Fruit fly (Drosophila melanogaster): Measurements from ENCODE around the gene CG1486.

The CG1486 gene

DNA sequence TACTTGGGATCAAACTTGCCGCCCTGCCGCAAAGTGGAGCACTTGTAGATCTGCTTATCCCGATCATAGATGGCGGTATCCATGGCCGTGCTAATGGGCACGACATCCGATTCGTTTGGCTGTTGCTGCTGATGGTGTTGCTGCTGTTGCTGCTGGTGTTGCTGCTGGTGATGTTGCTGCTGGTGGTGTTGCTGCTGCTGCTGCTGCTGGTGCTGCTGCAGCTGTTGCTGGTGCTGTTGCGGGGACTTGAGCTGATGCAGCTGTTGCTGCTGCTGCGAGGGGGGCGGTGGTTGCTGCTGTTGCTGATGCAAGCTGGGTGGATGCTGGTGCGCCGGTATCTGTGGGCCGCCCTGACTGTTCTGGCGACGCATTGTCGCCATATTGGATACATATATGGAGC lies 9.3 kb downstream of the CG1486 start:
- no peak for TF ChIP-seq CTCF (optimal IDR thresholded peaks at IDR 0.05)
- TF ChIP-seq CG8478 (optimal IDR thresholded peaks at IDR 0.05) = no peak

DNA sequence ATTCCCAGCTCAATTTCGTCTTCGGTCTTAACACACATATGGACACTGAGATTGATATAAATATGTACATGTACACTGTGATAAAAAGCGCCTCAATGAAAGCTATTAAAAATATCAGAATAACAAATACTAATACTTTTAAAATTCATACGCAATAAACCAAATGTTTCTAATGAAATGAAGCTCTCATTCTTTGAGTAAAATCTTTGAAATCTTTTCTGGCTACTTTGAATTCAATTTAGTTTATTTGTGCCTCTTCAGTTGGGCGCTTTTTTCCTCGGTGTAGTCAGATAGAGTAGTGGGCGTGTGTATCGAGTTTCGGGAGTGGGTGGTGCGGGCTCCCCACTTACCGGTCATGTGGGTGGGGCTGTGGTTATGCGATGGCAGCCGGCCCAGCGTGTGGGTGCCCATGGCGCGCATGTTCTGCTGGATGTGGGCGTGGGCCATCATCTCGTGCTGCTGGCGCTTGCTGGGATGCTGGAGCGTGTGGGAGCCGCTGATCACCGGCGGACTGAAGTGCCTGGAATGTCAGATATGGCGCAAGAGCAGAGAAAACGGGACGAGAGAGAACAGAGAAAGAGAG lies 10.8 kb downstream of the CG1486 start:
- TF ChIP-seq CG8478 (optimal IDR thresholded peaks at IDR 0.05) = no peak
- no peak for TF ChIP-seq CTCF (optimal IDR thresholded peaks at IDR 0.05)

DNA sequence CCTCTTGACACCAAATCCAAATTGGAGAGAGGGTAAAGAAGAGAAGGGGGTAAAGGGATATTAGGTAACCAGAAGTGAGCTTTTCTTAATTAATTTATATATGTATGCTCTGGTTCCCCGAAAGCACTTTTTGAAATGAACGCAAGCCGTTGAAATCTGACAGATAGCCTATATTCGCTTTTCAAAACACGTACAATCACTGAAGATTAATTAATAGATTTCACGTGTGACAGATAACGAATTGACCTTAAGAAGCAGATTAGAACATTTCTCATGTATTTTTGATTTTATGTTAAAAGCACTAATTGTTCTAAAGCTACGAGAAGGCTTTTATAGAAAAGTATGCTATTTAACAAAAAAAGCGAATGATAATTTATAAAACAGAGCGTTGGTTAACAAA lies 13.2 kb downstream of the CG1486 start:
- TF ChIP-seq CTCF (optimal IDR thresholded peaks at IDR 0.05) (no peak), CG8478 (optimal IDR thresholded peaks at IDR 0.05) (no peak)

DNA sequence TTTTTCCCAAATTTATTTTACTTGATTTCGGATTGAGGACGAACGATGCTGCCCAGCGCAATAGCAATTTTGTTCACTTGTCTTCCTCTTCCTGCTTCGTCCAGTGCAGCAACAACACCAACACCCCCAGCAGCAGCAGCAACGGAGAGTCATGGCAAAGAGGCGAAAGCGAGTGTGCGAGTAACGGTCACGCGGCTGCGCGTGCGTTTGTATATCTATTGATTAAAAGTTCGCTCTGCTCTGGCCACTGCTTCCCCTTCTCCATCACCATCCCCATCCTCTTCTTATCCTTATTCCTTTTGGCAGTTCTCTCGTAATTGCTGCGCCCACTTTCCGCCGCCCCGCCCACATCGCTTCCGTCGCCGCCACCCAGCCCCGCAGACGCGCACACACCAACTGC lies 14.3 kb downstream of the CG1486 start:
- TF ChIP-seq CG8478 (optimal IDR thresholded peaks at IDR 0.05) (no peak), CTCF (optimal IDR thresholded peaks at IDR 0.05) (no peak)

DNA sequence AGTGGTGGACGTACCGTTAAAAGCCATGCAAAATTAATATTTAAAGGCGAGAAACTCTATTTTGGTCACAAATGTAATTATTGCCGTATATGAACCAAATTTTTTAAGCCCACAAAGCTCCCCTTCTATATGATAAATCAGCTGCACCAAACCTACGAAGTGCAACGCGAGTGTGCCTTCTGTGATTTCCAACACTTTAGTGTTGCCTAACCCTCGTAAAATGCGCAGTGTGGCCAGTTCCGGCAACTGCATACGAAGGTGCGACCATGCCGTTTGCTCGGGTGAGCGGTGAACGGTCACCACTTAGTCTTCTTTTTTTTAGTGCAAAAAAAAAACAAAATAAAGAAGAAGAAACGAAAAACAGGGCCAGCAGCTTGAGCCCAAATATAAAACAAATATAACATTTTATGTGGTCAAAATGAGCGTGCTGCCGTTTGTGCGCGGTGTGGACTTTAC lies 15.7 kb downstream of the CG1486 start, which contains the start of the genes tty and fliI:
Gene tty, minus strand, starts transcription at position 201 of the 456 bp plus-strand sequence.
Gene fliI, plus strand, starts transcription at position 266 of the 456 bp plus-strand sequence.
- TF ChIP-seq CTCF (optimal IDR thresholded peaks at IDR 0.05) (peak in 1 of 2 experiments; percentile 25), CG8478 (optimal IDR thresholded peaks at IDR 0.05) (no peak)

DNA sequence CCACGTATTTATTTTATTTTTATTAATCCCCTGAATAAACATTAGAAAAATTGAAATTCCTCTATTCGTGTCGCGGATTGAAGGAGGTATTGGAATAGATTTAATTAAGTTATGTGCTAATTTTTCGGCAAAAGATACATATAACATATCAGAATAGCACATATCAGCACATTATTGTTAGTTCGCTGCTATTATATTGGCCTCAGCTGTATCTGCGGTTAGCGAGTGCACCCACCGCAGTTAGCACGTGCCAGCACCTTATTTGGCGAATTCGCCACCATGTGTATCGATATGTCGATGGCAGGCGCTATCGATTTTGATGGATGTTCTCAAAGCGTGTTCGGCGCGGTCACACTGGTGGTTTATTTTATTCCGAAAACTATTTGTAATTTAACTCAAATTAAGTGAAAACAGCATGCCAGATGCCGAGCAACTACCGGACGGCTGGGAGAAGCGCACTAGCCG lies 21.2 kb downstream of the CG1486 start, which contains the start of gene dod:
Gene dod, plus strand, starts transcription at position 323 of the 465 bp plus-strand sequence.
- TF ChIP-seq CTCF (optimal IDR thresholded peaks at IDR 0.05) (peak; percentile 46 to 61), CG8478 (optimal IDR thresholded peaks at IDR 0.05) (no peak)

DNA sequence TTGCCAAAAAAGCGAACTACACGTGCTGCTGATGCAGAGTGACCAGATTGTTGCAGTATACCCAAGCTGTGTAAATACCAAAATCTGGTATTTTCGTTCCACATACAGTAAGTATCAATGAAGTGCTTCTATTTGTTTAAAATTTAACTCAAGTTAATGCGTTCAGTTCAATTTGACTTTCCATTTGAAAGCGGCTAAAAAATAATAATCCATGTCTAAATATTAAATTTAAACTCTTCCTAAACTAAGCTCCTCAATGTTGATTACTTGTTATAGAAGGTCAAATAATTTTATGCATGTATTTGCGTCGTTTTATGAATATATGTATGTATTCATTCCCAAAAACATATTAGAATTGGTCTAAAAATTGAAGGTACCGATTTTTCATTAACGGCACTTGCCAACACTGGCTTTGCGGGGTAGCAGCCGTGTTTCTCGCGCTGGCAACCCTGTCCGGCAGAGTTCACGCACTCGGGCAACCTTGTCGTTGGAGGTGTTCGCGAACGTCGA lies 26.0 kb downstream of the CG1486 start, which contains the start of the genes peng and sol:
Gene peng, minus strand, starts transcription at position 44 of the 510 bp plus-strand sequence.
Gene sol, plus strand, starts transcription at position 481 of the 510 bp plus-strand sequence.
- TF ChIP-seq CG8478 (optimal IDR thresholded peaks at IDR 0.05) = no peak
- no peak for TF ChIP-seq CTCF (optimal IDR thresholded peaks at IDR 0.05)

DNA sequence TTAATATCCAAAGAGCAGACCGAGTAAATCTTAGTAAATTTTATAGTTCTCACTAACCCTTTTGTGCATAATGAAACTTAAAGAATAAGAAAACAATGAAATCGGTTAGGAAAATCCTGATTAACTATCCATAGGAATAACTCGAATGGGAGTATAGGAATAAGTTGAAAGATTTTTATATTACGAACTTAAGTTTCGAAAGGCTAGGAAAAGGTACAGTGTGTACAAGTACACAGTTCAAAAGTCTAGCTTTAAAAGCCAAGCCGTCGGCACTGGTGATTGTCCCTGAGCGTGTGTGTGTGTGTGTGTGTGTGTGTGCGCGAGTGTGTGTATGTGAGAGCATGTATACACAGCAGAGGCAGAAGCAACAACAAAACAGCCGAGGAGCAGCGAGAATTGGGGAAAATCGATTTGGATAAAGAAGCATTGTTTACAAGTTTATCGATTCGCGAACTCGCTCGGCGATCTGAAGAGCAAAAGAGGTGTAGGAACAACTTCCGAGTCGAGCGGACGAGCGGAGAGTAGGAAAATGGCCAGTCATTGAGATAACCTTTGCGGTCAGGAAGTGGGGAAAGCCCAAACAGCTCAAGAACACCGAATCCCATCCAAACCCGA lies 27.5 kb downstream of the CG1486 start:
- TF ChIP-seq CG8478 (optimal IDR thresholded peaks at IDR 0.05) (no peak), CTCF (optimal IDR thresholded peaks at IDR 0.05) (no peak)

DNA sequence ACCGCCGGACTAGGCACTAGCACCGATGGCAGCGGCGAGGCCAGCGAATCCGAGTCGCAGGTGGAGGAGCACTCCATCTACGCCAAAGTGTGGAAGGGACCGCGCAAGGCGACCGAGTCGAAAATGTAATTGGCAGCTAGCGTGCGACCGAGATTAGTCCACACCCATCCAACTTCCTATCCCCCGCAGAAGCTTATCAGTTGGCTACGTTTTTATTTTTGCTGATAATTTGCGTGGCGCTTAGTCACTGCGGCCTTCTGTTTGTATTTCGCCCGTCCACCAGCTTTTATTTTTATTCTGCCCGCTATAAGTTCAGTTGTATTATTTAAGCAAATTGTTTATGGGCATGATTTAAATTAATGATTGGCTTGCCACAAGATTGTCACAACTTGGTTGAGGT lies 29.7 kb downstream of the CG1486 start:
- TF ChIP-seq CG8478 (optimal IDR thresholded peaks at IDR 0.05) = no peak
- TF ChIP-seq CTCF (optimal IDR thresholded peaks at IDR 0.05) = no peak

DNA sequence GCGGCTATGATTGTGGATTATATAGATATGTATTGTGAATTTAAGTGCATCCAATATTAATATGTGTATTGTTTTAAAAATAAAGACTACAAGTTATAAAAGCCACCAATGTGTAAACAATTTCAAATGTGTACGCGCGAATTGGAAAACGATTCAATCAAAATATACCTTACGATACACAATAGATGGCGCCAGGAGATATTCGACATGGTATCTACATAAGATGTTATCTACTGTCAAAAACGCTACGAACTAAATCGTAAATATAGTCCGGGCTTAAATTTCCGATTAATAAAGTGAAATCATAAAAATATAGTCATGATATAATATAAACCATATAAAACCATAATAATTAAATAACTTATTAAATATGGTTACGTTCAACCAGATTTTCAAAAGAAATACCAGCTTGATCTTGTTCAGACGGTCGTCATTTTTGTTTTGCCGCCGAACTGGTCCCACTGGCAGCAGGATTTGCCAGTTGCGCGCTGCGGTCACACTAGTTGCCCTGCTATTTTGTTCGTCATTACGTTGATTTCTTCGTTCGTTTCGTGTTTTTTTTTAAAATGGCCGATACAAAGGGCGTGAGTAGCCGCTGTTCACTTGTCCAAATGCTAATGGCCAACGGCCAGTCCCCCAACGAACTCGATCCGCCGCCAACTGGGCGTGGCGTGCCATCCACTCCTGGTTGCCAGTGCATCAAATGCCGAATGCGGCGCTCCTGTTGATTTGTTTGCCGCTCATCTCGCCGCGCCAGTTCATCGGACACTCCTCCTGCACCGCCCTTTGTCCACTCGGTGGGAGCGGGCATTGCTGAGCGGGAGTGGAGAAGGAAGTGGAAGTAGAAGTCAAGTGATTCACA lies 34.2 kb downstream of the CG1486 start, which contains the start of gene Septin1:
Gene Septin1, plus strand, starts transcription at position 477 of the 862 bp plus-strand sequence.
- TF ChIP-seq CG8478 (optimal IDR thresholded peaks at IDR 0.05) (no peak), CTCF (optimal IDR thresholded peaks at IDR 0.05) (peak; percentile 52 to 86)

DNA sequence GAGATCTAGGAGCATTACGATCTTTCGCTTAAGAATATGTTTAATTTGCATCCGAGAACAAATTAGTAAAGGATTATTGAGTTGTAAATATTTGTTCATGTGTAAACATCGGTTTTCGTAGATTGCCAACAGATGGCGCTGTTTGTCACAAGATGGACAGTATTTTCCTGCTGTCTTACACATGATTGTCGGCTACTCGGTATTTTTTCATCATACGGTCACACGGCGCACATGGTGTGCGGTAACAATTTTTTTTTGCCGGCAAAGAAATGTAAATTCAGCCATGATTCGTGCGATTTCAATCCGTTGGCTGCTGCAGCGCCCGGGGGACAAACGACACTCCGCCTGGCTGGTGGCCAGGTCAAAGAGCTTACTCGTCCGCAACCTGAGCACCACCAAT lies 39.0 kb downstream of the CG1486 start, which contains the start of the genes bbx and waw:
Gene bbx, plus strand, starts transcription at position 151 of the 400 bp plus-strand sequence.
Gene waw, plus strand, starts transcription at position 151 of the 400 bp plus-strand sequence.
- TF ChIP-seq CTCF (optimal IDR thresholded peaks at IDR 0.05) = peak; percentile 91 to 95
- TF ChIP-seq CG8478 (optimal IDR thresholded peaks at IDR 0.05) = no peak

DNA sequence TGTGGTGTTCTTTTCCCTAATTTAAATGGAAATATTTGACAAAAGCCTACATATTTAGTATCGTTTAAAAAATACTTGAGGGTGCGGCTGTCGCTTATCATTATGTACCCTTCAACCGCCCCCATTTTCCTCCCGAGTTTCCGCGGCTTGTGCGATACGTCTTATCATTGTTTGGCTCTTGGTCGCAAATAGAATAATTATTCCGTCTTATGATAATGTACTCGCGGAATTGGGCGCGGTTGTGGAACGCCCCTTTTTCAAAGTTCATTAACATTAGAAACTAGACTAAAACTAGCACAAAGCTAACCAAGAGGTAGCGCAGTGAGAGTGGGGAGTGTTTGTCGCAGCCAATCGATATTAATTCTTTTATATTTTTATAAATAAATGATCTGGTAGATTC lies 41.6 kb downstream of the CG1486 start:
- TF ChIP-seq CTCF (optimal IDR thresholded peaks at IDR 0.05) (no peak), CG8478 (optimal IDR thresholded peaks at IDR 0.05) (no peak)

DNA sequence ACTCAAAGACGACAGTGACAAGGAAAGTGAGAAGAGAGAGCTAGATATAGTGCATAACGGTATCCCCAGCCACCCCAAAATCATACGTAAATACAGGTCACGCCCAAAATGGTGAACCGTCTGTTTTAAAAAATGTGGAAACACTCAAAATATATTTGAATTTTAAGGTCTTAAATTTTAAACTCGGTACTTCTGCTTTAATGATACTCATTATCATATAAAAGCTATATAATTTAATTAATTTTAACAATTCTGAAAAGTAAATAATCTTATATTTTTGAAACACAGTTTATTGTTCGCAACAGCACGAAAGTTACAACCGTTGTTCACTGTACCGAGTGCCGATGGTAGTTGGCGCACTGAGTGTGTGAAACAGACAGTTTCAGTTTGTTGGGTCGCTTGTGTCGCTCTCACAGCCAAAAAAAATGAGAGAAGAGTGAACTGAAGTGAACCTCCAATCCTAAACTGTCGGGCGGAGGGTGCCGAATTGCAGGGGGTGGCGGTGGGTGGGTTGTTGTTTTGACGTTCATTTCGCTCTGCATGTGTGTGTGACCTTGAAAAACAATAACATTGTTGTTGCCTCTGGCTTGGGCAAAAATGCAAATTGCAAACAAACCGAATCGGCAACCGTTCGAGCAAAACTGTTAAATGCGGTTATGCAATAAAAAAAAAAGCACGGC lies 42.6 kb downstream of the CG1486 start:
- TF ChIP-seq CTCF (optimal IDR thresholded peaks at IDR 0.05) (no peak), CG8478 (optimal IDR thresholded peaks at IDR 0.05) (no peak)
